Worm (Caenorhabditis elegans) whole organism, midembryonic: ENCODE data around the gene cyp-13A1.
"Not testable (repeated sequence)": the region's sequence is repeated elsewhere in the genome, so short reads cannot be mapped to it uniquely, and the experiment has no call there.

Experiments used
- T22C8.4 ChIP-seq: fragments of 200-800 bp; sonication (Bioruptor generic); IDR thresholded peaks from 2 replicates; pipeline ENCODE4 v1.3.6; 2022; ENCODE audit warnings: missing genetic modification characterization, missing compliant biosample characterization
- cog-1 ChIP-seq: sonication (generic microtip); optimal IDR thresholded peaks from 2 replicates; lab custom pipeline; 2016; ENCODE audit warnings: missing genetic modification characterization, missing compliant biosample characterization
- flt-1 ChIP-seq: fragments of 200-800 bp; sonication (Bioruptor generic); IDR thresholded peaks from 2 replicates; pipeline ENCODE4 v1.3.6; 2022; ENCODE audit warnings: missing genetic modification characterization, missing compliant biosample characterization
- klf-2 ChIP-seq: fragments of 200-800 bp; sonication (Bioruptor generic); conservative IDR thresholded peaks from 2 replicates; pipeline ENCODE4 v1.3.6; 2022; ENCODE audit warnings: missing genetic modification reagents, missing genetic modification characterization, missing compliant biosample characterization
- med-1 ChIP-seq: sonication (generic microtip); optimal IDR thresholded peaks from 2 replicates; lab custom pipeline; 2017; ENCODE audit warnings: missing genetic modification characterization, mild to moderate bottlenecking, missing compliant biosample characterization, antibody characterized with exemption, missing genetic modification reagents; ENCODE audit not compliant: insufficient read depth
- ref-1 ChIP-seq: fragments of 200-800 bp; sonication (Bioruptor generic); conservative IDR thresholded peaks from 2 replicates; pipeline ENCODE4 v1.3.6; 2022; ENCODE audit warnings: missing genetic modification reagents, missing genetic modification characterization, missing compliant biosample characterization
- tab-1 ChIP-seq: fragments of 200-800 bp; sonication (Bioruptor generic); IDR thresholded peaks from 2 replicates; pipeline ENCODE4 v1.3.6; 2022; ENCODE audit warnings: missing genetic modification characterization, missing compliant biosample characterization
- ztf-23 ChIP-seq: fragments of 200-800 bp; sonication (Bioruptor generic); IDR thresholded peaks from 2 replicates; pipeline ENCODE4 v1.3.6; 2022; ENCODE audit warnings: missing genetic modification reagents, missing genetic modification characterization, missing compliant biosample characterization
- ztf-29 ChIP-seq: fragments of 200-800 bp; sonication (Bioruptor generic); IDR thresholded peaks from 2 replicates; pipeline ENCODE4 v1.3.6; 2022; ENCODE audit warnings: missing genetic modification reagents, missing genetic modification characterization, missing compliant biosample characterization

cyp-13A1 gene

DNA sequence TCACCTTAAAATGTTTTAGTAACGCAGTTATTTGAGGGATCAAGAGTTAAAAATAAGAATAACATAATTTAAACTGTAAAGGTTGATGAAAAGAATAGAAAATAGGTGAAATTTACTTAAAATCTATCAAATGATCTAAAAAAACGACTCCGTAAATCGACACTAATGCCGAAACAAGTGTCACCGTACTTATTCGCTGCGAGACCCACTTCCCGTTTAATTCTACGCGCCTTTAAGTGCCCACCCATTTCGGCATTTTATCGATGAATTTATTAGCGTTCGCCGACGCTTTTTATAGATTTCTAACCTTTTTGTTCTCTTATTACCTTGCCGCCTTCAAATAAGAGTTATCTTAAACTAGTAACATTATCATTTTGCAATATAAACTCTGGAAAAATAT is 35.7 kb downstream of the cyp-13A1 start, which contains the start of the genes Y53C12B.1 and nos-3:
TSS of gene Y53C12B.1 (minus strand) at position 10 of the 400 bp plus-strand sequence.
TSS of gene nos-3 (plus strand) at position 248 of the 400 bp plus-strand sequence.
- TF ChIP-seq ztf-29 (GFP tag; lab: Robert Waterston, UW) (no peak), med-1 (GFP tag; lab: Kevin White, UChicago) (no peak), cog-1 (tag; lab: Kevin White, UChicago) (peak; percentile 83), flt-1 (GFP tag; lab: Robert Waterston, UW) (0 out of 2 replicates have a peak, but pooled peaks have one; percentile 11)

DNA sequence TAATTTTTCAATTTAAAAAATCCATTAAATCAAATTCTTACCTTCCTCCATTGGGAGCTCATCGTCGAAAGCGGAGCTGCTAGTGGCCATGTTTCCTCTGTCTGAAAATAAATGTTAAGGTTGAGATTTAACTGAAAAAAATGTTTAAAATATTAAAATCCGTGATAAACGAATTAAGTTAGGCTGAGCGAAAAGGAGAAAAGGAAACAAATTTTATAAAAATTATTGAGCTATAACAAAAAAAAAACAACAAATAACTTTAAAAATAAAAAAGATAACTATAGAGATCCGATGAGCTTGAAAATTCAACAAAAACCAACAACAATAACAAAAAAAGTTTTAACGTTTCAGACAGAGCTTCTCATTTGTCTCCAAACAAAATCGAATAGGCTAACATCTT is 39.0 kb downstream of the cyp-13A1 start, which contains the start of gene pno-1:
TSS of gene pno-1 (minus strand) at position 101 of the 400 bp plus-strand sequence.
- TF ChIP-seq tab-1: no peak
- TF ChIP-seq ztf-29 (GFP tag; lab: Robert Waterston, UW): no peak
- no peak for TF ChIP-seq ztf-23
- no peak for TF ChIP-seq med-1 (GFP tag; lab: Kevin White, UChicago)

DNA sequence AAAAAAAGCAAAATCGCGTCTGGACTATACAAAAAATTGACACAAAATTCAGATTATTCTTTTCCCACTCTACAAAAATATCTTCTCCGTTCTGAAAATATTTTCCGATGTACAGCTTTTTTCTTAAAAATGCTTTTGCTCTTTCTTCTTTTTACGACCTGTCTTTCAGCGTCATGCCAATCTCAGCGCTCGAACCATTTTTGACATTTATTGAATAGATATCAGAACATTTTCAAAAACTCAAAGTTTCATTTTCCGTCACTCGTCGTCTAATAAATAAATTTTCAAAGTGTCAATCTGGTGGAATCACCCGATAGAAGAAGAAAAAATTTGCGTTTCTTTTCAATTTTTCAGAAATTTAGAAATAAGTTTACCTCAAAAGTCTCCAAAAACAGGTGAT is 40.4 kb downstream of the cyp-13A1 start:
- TF ChIP-seq klf-2 (GFP tag; lab: Robert Waterston, UW) (no peak), flt-1 (GFP tag; lab: Robert Waterston, UW) (no peak), med-1 (GFP tag; lab: Kevin White, UChicago) (no peak), cog-1 (tag; lab: Kevin White, UChicago) (no peak), tab-1 (no peak), T22C8.4 (no peak), ref-1 (GFP tag; lab: Robert Waterston, UW) (no peak), ztf-23 (no peak), ztf-29 (GFP tag; lab: Robert Waterston, UW) (no peak)

DNA sequence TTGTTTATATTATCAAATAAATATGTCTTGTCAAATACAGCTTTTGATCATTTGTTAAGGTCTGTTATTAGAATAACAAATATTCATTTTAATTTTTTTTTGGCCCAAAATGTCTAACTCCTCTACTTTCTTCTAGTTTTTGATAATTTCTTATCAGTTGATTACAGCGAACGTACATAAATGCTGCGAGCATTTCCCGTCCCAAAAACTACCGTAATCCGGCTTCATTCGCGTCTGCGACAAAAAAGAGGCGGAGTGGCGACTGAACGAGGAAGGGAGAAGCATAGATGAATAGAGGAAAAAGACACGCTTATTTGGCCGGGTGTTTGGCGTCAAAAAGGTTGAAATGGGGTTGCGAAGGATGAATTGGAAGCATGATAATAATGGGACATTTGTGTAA is 41.2 kb downstream of the cyp-13A1 start:
- TF ChIP-seq cog-1 (tag; lab: Kevin White, UChicago) (no peak), med-1 (GFP tag; lab: Kevin White, UChicago) (no peak), tab-1 (no peak), ztf-23 (no peak), T22C8.4 (no peak), klf-2 (GFP tag; lab: Robert Waterston, UW) (no peak), flt-1 (GFP tag; lab: Robert Waterston, UW) (no peak)

DNA sequence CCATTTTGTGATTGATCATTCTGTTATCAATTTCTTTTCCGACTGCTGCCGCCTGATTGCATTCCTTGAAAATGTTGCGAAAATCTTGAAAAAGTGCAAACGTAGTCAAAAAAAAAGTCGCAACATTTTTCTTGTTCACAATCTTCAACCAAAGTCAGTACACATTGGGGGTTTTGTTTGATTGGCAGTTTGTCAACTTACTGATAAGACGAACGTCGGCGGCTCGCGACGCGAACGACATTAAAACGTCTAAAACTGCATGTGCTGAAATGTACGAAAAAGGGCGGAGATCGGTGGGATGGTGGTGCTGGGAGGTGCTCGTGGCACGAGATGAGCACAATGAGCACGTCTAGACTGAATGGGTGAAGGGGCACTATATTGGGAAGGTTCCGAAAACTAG is 43.0 kb downstream of the cyp-13A1 start:
- TF ChIP-seq klf-2 (GFP tag; lab: Robert Waterston, UW) (no peak), ztf-29 (GFP tag; lab: Robert Waterston, UW) (no peak), med-1 (GFP tag; lab: Kevin White, UChicago) (no peak), ref-1 (GFP tag; lab: Robert Waterston, UW) (no peak), T22C8.4 (no peak), cog-1 (tag; lab: Kevin White, UChicago) (no peak), ztf-23 (no peak), tab-1 (no peak), flt-1 (GFP tag; lab: Robert Waterston, UW) (no peak)

DNA sequence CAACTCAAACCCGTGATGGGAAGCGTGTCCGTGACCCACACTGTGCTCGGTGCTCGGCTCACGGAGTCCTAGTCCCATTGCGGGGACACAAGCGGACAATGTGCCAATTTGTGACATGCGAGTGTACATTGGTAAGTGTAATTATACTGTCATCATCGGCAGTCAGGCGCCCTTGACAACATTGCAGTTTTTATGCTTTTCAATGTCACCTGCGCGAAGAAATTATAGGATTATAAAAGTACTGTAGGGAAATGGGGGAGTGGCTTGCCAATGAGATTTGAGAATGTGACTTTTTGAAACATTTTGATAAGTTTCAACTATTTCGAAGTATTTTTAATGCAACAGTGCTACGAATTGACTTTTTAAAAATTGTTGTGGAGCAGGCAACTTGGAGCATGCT is 46.0 kb downstream of the cyp-13A1 start:
- TF ChIP-seq ref-1 (GFP tag; lab: Robert Waterston, UW): no peak
- TF ChIP-seq T22C8.4: no peak
- no peak for TF ChIP-seq cog-1 (tag; lab: Kevin White, UChicago)
- no peak for TF ChIP-seq klf-2 (GFP tag; lab: Robert Waterston, UW)
- no peak for TF ChIP-seq flt-1 (GFP tag; lab: Robert Waterston, UW)
- no peak for TF ChIP-seq ztf-29 (GFP tag; lab: Robert Waterston, UW)
- TF ChIP-seq ztf-23: no peak

DNA sequence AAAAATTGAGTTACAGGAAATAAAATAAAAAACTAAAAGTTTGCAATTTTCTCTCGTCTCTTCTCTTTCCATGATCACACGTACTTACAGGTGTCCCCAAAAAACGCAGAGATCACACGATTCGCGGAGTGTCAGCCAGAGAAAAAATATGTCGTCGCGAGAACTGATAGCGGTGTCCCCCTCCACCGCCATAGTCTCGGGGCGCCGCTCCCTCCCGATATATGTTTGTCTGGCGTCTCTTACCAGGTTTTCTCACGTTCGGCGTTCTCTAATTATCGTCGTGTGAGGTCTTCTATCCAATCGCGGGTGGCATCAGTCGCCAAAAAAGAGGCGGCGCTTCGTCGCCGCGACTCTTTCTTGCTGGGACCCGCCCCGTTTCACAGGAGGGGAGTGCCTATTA is 50.0 kb downstream of the cyp-13A1 start, which contains the start of gene mab-3:
TSS of gene mab-3 (plus strand) at position 328 of the 400 bp plus-strand sequence.
- not testable (repeated sequence) for TF ChIP-seq T22C8.4; med-1 (GFP tag; lab: Kevin White, UChicago); ref-1 (GFP tag; lab: Robert Waterston, UW)

DNA sequence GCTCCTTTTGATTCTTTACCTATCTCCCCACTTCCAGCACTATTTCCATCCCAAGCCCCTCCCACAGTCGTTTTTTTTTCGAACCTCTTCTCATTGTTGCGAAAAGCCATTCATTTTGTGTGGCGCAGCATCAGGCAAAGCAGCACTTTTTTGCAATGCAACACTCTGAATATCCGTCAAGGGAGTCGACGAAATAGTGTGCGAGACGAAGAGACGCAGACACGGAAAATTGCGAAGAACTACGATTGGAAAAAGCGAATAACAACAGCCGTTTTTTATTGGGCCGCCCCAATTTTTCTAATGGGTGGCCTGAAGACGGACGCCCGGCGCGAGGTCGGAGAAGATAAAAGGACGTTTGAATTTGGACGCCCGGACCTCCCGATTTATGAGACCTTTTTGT is 51.9 kb downstream of the cyp-13A1 start:
- no peak for TF ChIP-seq ztf-29 (GFP tag; lab: Robert Waterston, UW)
- TF ChIP-seq ref-1 (GFP tag; lab: Robert Waterston, UW): no peak
- no peak for TF ChIP-seq med-1 (GFP tag; lab: Kevin White, UChicago)
- no peak for TF ChIP-seq flt-1 (GFP tag; lab: Robert Waterston, UW)
- no peak for TF ChIP-seq klf-2 (GFP tag; lab: Robert Waterston, UW)
- no peak for TF ChIP-seq tab-1
- TF ChIP-seq T22C8.4: no peak
- no peak for TF ChIP-seq cog-1 (tag; lab: Kevin White, UChicago)
- no peak for TF ChIP-seq ztf-23

DNA sequence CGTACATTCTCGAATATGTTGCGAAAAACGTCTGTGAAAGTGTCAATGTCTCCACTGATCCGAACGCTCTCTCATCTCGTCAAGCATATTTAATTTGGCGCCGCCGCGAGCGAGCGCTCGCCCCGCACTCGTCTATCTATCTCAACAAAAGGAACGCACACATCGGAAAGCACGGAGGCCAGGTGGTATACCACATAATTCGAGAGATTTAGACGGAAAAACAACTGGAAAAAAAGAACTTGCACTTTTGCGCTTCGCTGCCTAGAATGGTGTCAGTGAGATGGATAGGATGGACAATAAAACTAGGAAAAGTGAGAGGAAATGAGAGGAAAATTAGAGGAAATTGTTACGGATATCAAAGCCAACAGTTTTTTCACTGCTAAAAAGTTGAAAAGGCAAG is 52.6 kb downstream of the cyp-13A1 start:
- TF ChIP-seq med-1 (GFP tag; lab: Kevin White, UChicago): no peak
- no peak for TF ChIP-seq ref-1 (GFP tag; lab: Robert Waterston, UW)
- no peak for TF ChIP-seq klf-2 (GFP tag; lab: Robert Waterston, UW)
- no peak for TF ChIP-seq tab-1
- TF ChIP-seq cog-1 (tag; lab: Kevin White, UChicago): no peak
- TF ChIP-seq T22C8.4: no peak
- TF ChIP-seq ztf-23: no peak
- TF ChIP-seq flt-1 (GFP tag; lab: Robert Waterston, UW): no peak
- no peak for TF ChIP-seq ztf-29 (GFP tag; lab: Robert Waterston, UW)
